Worm (Caenorhabditis elegans): ENCODE measurements around the gene K01A6.7.

K01A6.7 gene

ce11 chrIV:11714739-11715138 lies 23.6 kb downstream of the K01A6.7 start, which contains the start of gene magi-1:
Gene magi-1, plus strand, starts transcription at chrIV:11715039.
- no peak for TF ChIP-seq ztf-23 (GFP tag; IDR thresholded peaks at IDR 0.05)
- no peak for TF ChIP-seq cog-1 (tag; optimal IDR thresholded peaks at IDR 0.05)
- TF ChIP-seq ztf-29 (GFP tag; IDR thresholded peaks at IDR 0.05): no peak
- no peak for TF ChIP-seq tab-1 (GFP tag; IDR thresholded peaks at IDR 0.05)
- TF ChIP-seq ref-1 (GFP tag; conservative IDR thresholded peaks at IDR 0.05): no peak
- no peak for TF ChIP-seq T22C8.4 (GFP tag; IDR thresholded peaks at IDR 0.05)
- TF ChIP-seq klf-2 (GFP tag; conservative IDR thresholded peaks at IDR 0.05): no peak
- TF ChIP-seq flt-1 (GFP tag; IDR thresholded peaks at IDR 0.05): no peak
- no peak for TF ChIP-seq med-1 (GFP tag; optimal IDR thresholded peaks at IDR 0.05; ENCODE audit: insufficient read depth)

- TF ChIP-seq tab-1 (GFP tag; IDR thresholded peaks at IDR 0.05) (no peak), T22C8.4 (GFP tag; IDR thresholded peaks at IDR 0.05) (no peak), ref-1 (GFP tag; conservative IDR thresholded peaks at IDR 0.05) (no peak), ztf-23 (GFP tag; IDR thresholded peaks at IDR 0.05) (no peak), cog-1 (tag; optimal IDR thresholded peaks at IDR 0.05) (no peak), flt-1 (GFP tag; IDR thresholded peaks at IDR 0.05) (no peak), klf-2 (GFP tag; conservative IDR thresholded peaks at IDR 0.05) (no peak), med-1 (GFP tag; optimal IDR thresholded peaks at IDR 0.05; ENCODE audit: insufficient read depth) (no peak), ztf-29 (GFP tag; IDR thresholded peaks at IDR 0.05) (no peak)
These were observed 25.1 kb downstream of the K01A6.7 start for ce11 chrIV:11713289-11713688.

- TF ChIP-seq T22C8.4 (GFP tag; IDR thresholded peaks at IDR 0.05) (no peak), ref-1 (GFP tag; conservative IDR thresholded peaks at IDR 0.05) (no peak), ztf-29 (GFP tag; IDR thresholded peaks at IDR 0.05) (no peak), med-1 (GFP tag; optimal IDR thresholded peaks at IDR 0.05; ENCODE audit: insufficient read depth) (no peak), cog-1 (tag; optimal IDR thresholded peaks at IDR 0.05) (no peak), ztf-23 (GFP tag; IDR thresholded peaks at IDR 0.05) (no peak), flt-1 (GFP tag; IDR thresholded peaks at IDR 0.05) (no peak)
These were observed 28.0 kb downstream of the K01A6.7 start for ce11 chrIV:11710331-11710730.

- TF ChIP-seq ref-1 (GFP tag; conservative IDR thresholded peaks at IDR 0.05) (no peak), ztf-23 (GFP tag; IDR thresholded peaks at IDR 0.05) (no peak), ztf-29 (GFP tag; IDR thresholded peaks at IDR 0.05) (no peak), tab-1 (GFP tag; IDR thresholded peaks at IDR 0.05) (no peak), klf-2 (GFP tag; conservative IDR thresholded peaks at IDR 0.05) (no peak), cog-1 (tag; optimal IDR thresholded peaks at IDR 0.05) (no peak), flt-1 (GFP tag; IDR thresholded peaks at IDR 0.05) (no peak), T22C8.4 (GFP tag; IDR thresholded peaks at IDR 0.05) (no peak), med-1 (GFP tag; optimal IDR thresholded peaks at IDR 0.05; ENCODE audit: insufficient read depth) (no peak)
These were observed 34.6 kb downstream of the K01A6.7 start, which contains the start of the genes T22B3.3 and alg-3 for ce11 chrIV:11703685-11704296. Gene T22B3.3, minus strand, starts transcription at chrIV:11703785. Gene alg-3, plus strand, starts transcription at chrIV:11704246.

ce11 chrIV:11701878-11702277 lies 36.5 kb downstream of the K01A6.7 start:
- TF ChIP-seq klf-2 (GFP tag; conservative IDR thresholded peaks at IDR 0.05): no peak
- no peak for TF ChIP-seq ztf-23 (GFP tag; IDR thresholded peaks at IDR 0.05)
- TF ChIP-seq med-1 (GFP tag; optimal IDR thresholded peaks at IDR 0.05; ENCODE audit: insufficient read depth): no peak
- TF ChIP-seq cog-1 (tag; optimal IDR thresholded peaks at IDR 0.05): no peak
- no peak for TF ChIP-seq ref-1 (GFP tag; conservative IDR thresholded peaks at IDR 0.05)
- TF ChIP-seq tab-1 (GFP tag; IDR thresholded peaks at IDR 0.05): no peak
- no peak for TF ChIP-seq T22C8.4 (GFP tag; IDR thresholded peaks at IDR 0.05)
- no peak for TF ChIP-seq flt-1 (GFP tag; IDR thresholded peaks at IDR 0.05)
- TF ChIP-seq ztf-29 (GFP tag; IDR thresholded peaks at IDR 0.05): no peak

- TF ChIP-seq klf-2 (GFP tag; conservative IDR thresholded peaks at IDR 0.05) (no peak), T22C8.4 (GFP tag; IDR thresholded peaks at IDR 0.05) (no peak), ztf-23 (GFP tag; IDR thresholded peaks at IDR 0.05) (no peak), ref-1 (GFP tag; conservative IDR thresholded peaks at IDR 0.05) (no peak), cog-1 (tag; optimal IDR thresholded peaks at IDR 0.05) (no peak), tab-1 (GFP tag; IDR thresholded peaks at IDR 0.05) (no peak), med-1 (GFP tag; optimal IDR thresholded peaks at IDR 0.05; ENCODE audit: insufficient read depth) (no peak), flt-1 (GFP tag; IDR thresholded peaks at IDR 0.05) (no peak), ztf-29 (GFP tag; IDR thresholded peaks at IDR 0.05) (no peak)
These were observed 37.6 kb downstream of the K01A6.7 start, which contains the start of gene dpy-20 for ce11 chrIV:11700752-11701151. Gene dpy-20, minus strand, starts transcription at chrIV:11700852.

- TF ChIP-seq cog-1 (tag; optimal IDR thresholded peaks at IDR 0.05): no peak
- TF ChIP-seq tab-1 (GFP tag; IDR thresholded peaks at IDR 0.05): no peak
- TF ChIP-seq klf-2 (GFP tag; conservative IDR thresholded peaks at IDR 0.05): no peak
- no peak for TF ChIP-seq T22C8.4 (GFP tag; IDR thresholded peaks at IDR 0.05)
- no peak for TF ChIP-seq flt-1 (GFP tag; IDR thresholded peaks at IDR 0.05)
- TF ChIP-seq med-1 (GFP tag; optimal IDR thresholded peaks at IDR 0.05; ENCODE audit: insufficient read depth): no peak
- TF ChIP-seq ref-1 (GFP tag; conservative IDR thresholded peaks at IDR 0.05): no peak
- no peak for TF ChIP-seq ztf-23 (GFP tag; IDR thresholded peaks at IDR 0.05)
- no peak for TF ChIP-seq ztf-29 (GFP tag; IDR thresholded peaks at IDR 0.05)
These were observed 38.3 kb downstream of the K01A6.7 start for ce11 chrIV:11700100-11700499.

- TF ChIP-seq med-1 (GFP tag; optimal IDR thresholded peaks at IDR 0.05; ENCODE audit: insufficient read depth): no peak
- TF ChIP-seq ztf-23 (GFP tag; IDR thresholded peaks at IDR 0.05): no peak
These were observed 40.9 kb downstream of the K01A6.7 start for ce11 chrIV:11697514-11697913.

- TF ChIP-seq flt-1 (GFP tag; IDR thresholded peaks at IDR 0.05) (no peak), klf-2 (GFP tag; conservative IDR thresholded peaks at IDR 0.05) (no peak), ztf-23 (GFP tag; IDR thresholded peaks at IDR 0.05) (no peak), med-1 (GFP tag; optimal IDR thresholded peaks at IDR 0.05; ENCODE audit: insufficient read depth) (no peak), tab-1 (GFP tag; IDR thresholded peaks at IDR 0.05) (no peak), T22C8.4 (GFP tag; IDR thresholded peaks at IDR 0.05) (no peak), ref-1 (GFP tag; conservative IDR thresholded peaks at IDR 0.05) (no peak), ztf-29 (GFP tag; IDR thresholded peaks at IDR 0.05) (no peak), cog-1 (tag; optimal IDR thresholded peaks at IDR 0.05) (no peak)
These were observed 42.7 kb downstream of the K01A6.7 start for ce11 chrIV:11695634-11696033.

ce11 chrIV:11694143-11694542 lies 44.2 kb downstream of the K01A6.7 start, which contains the start of gene ZK792.7:
Gene ZK792.7, plus strand, starts transcription at chrIV:11694443.
- no peak for TF ChIP-seq T22C8.4 (GFP tag; IDR thresholded peaks at IDR 0.05)
- TF ChIP-seq tab-1 (GFP tag; IDR thresholded peaks at IDR 0.05): no peak
- TF ChIP-seq klf-2 (GFP tag; conservative IDR thresholded peaks at IDR 0.05): no peak
- no peak for TF ChIP-seq cog-1 (tag; optimal IDR thresholded peaks at IDR 0.05)
- no peak for TF ChIP-seq ref-1 (GFP tag; conservative IDR thresholded peaks at IDR 0.05)
- no peak for TF ChIP-seq ztf-23 (GFP tag; IDR thresholded peaks at IDR 0.05)

Data from whole organism, midembryonic.